Fruit fly (Drosophila melanogaster): Measurements from ENCODE around the gene galla-2.

dm6 chr3L:10927953-10928352 is 45.3 kb downstream of the galla-2 start:
- no peak for TF ChIP-seq ttk (optimal IDR thresholded peaks at IDR 0.05)
- no peak for TF ChIP-seq insv (optimal IDR thresholded peaks at IDR 0.05)
- no peak for TF ChIP-seq psq (optimal IDR thresholded peaks at IDR 0.05)

All from Kc167 (cell line).